Worm (Caenorhabditis elegans) whole organism, L3 larva: Measurements from ENCODE around the gene lgc-26.

Source experiments
- R02D3.7 ChIP-seq: fragments of 150-350 bp; optimal IDR thresholded peaks from 2 replicates; lab custom pipeline; 2014; ENCODE audit warnings: missing biosample characterization, missing genetic modification characterization
- ZK546.5 ChIP-seq: sonication (generic microtip); optimal IDR thresholded peaks from 2 replicates; lab custom pipeline; 2017; ENCODE audit warnings: missing biosample characterization, missing genetic modification characterization
- aly-2 ChIP-seq: fragments of 150-350 bp; optimal IDR thresholded peaks from 2 replicates; lab custom pipeline; 2014; ENCODE audit warnings: missing biosample characterization, missing genetic modification characterization
- ama-1 ChIP-seq: fragments of 150-350 bp; optimal IDR thresholded peaks from 2 replicates; lab custom pipeline; 2018
- ceh-16 ChIP-seq: sonication (generic microtip); optimal IDR thresholded peaks from 2 replicates; lab custom pipeline; 2017; ENCODE audit warnings: missing biosample characterization, missing genetic modification characterization
- ceh-28 ChIP-seq: fragments of 150-350 bp; optimal IDR thresholded peaks from 2 replicates; lab custom pipeline; 2014; ENCODE audit warnings: missing biosample characterization, missing genetic modification reagents, missing genetic modification characterization
- ceh-9 ChIP-seq: sonication (generic microtip); optimal IDR thresholded peaks from 2 replicates; lab custom pipeline; 2018; ENCODE audit warnings: missing biosample characterization, missing genetic modification characterization
- daf-12 ChIP-seq: fragments of 150-350 bp; optimal IDR thresholded peaks from 2 replicates; lab custom pipeline; 2014; ENCODE audit warnings: missing biosample characterization, missing genetic modification reagents, missing genetic modification characterization
- egl-5 ChIP-seq: fragments of 150-350 bp; optimal IDR thresholded peaks from 2 replicates; lab custom pipeline; 2017; ENCODE audit warnings: missing biosample characterization, missing genetic modification reagents, missing genetic modification characterization, inconsistent platforms
- elt-1 ChIP-seq: fragments of 150-350 bp; optimal IDR thresholded peaks from 2 replicates; lab custom pipeline; 2014; ENCODE audit warnings: missing biosample characterization, missing genetic modification characterization
- elt-2 ChIP-seq: sonication (generic microtip); optimal IDR thresholded peaks from 2 replicates; lab custom pipeline; 2016; ENCODE audit warnings: missing genetic modification reagents, mild to moderate bottlenecking, missing genetic modification characterization, missing compliant biosample characterization
- elt-3 ChIP-seq, 3 experiments: fragments of 150-350 bp in 1 of 3; sonication (generic microtip) in 2 of 3; optimal IDR thresholded peaks; 2 replicates in 2 of 3; 4 replicates in 1 of 3; lab custom pipeline; 2014 to 2017; ENCODE audit warnings: missing biosample characterization in 3 of 3, missing genetic modification characterization in 3 of 3
- fkh-2 ChIP-seq: fragments of 150-350 bp; optimal IDR thresholded peaks from 2 replicates; lab custom pipeline; 2014; ENCODE audit warnings: missing biosample characterization, missing genetic modification reagents, missing genetic modification characterization
- fos-1 ChIP-seq: fragments of 150-350 bp; optimal IDR thresholded peaks from 2 replicates; lab custom pipeline; 2014; ENCODE audit warnings: missing biosample characterization, missing genetic modification characterization
- hmg-11 ChIP-seq: sonication (generic microtip); optimal IDR thresholded peaks from 2 replicates; lab custom pipeline; 2016; ENCODE audit warnings: missing genetic modification characterization, missing compliant biosample characterization
- jun-1 ChIP-seq: fragments of 150-350 bp; optimal IDR thresholded peaks from 2 replicates; lab custom pipeline; 2014; ENCODE audit warnings: missing biosample characterization, missing genetic modification reagents, missing genetic modification characterization
- lin-15B ChIP-seq: fragments of 150-350 bp; optimal IDR thresholded peaks from 2 replicates; lab custom pipeline; 2014; ENCODE audit warnings: missing biosample characterization, missing genetic modification characterization
- lin-39 ChIP-seq: fragments of 150-350 bp; optimal IDR thresholded peaks from 2 replicates; lab custom pipeline; 2018; ENCODE audit warnings: missing biosample characterization, missing genetic modification reagents, missing genetic modification characterization
- lsy-12 ChIP-seq: sonication (generic microtip); optimal IDR thresholded peaks from 2 replicates; lab custom pipeline; 2016; ENCODE audit warnings: mild to moderate bottlenecking, missing genetic modification characterization, missing compliant biosample characterization
- mdl-1 ChIP-seq: fragments of 150-350 bp; optimal IDR thresholded peaks from 2 replicates; lab custom pipeline; 2014; ENCODE audit warnings: missing biosample characterization, missing genetic modification characterization
- mml-1 ChIP-seq: fragments of 150-350 bp; sonication (generic microtip); optimal IDR thresholded peaks from 3 replicates; lab custom pipeline; 2014; ENCODE audit warnings: missing biosample characterization, missing genetic modification characterization
- nfya-1 ChIP-seq: sonication (generic microtip); optimal IDR thresholded peaks from 2 replicates; lab custom pipeline; 2017; ENCODE audit warnings: missing genetic modification characterization, mild to moderate bottlenecking, missing compliant biosample characterization, antibody characterized with exemption, moderate library complexity; ENCODE audit not compliant: insufficient read depth
- nhr-12 ChIP-seq: fragments of 150-350 bp; optimal IDR thresholded peaks from 2 replicates; lab custom pipeline; 2014; ENCODE audit warnings: missing biosample characterization, missing genetic modification characterization
- nhr-23 ChIP-seq: fragments of 150-350 bp; optimal IDR thresholded peaks from 2 replicates; lab custom pipeline; 2014; ENCODE audit warnings: missing biosample characterization, missing genetic modification reagents, missing genetic modification characterization
- nhr-237 ChIP-seq: fragments of 150-350 bp; optimal IDR thresholded peaks from 2 replicates; lab custom pipeline; 2014; ENCODE audit warnings: missing biosample characterization, missing genetic modification characterization
- nhr-28 ChIP-seq: fragments of 150-350 bp; optimal IDR thresholded peaks from 2 replicates; lab custom pipeline; 2014; ENCODE audit warnings: missing biosample characterization, missing genetic modification characterization
- nhr-43 ChIP-seq: sonication (generic microtip); optimal IDR thresholded peaks from 2 replicates; lab custom pipeline; 2016; ENCODE audit warnings: mild to moderate bottlenecking, missing genetic modification characterization, missing compliant biosample characterization; ENCODE audit not compliant: poor library complexity, severe bottlenecking
- nhr-76 ChIP-seq: fragments of 150-350 bp; sonication (generic microtip); optimal IDR thresholded peaks from 5 replicates; lab custom pipeline; 2014; ENCODE audit warnings: missing biosample characterization, missing genetic modification characterization
- nhr-77 ChIP-seq: fragments of 150-350 bp; optimal IDR thresholded peaks from 2 replicates; lab custom pipeline; 2014; ENCODE audit warnings: missing biosample characterization, missing genetic modification characterization
- pha-4 ChIP-seq: fragments of 150-350 bp; optimal IDR thresholded peaks from 2 replicates; lab custom pipeline; 2014; ENCODE audit warnings: missing biosample characterization, missing genetic modification reagents, missing genetic modification characterization
- pqm-1 ChIP-seq: fragments of 150-350 bp; optimal IDR thresholded peaks from 2 replicates; lab custom pipeline; 2017; ENCODE audit warnings: missing biosample characterization, missing genetic modification characterization, inconsistent platforms
- sea-2 ChIP-seq: fragments of 150-350 bp; sonication (generic microtip); optimal IDR thresholded peaks from 4 replicates; lab custom pipeline; 2014; ENCODE audit warnings: missing biosample characterization, missing genetic modification reagents, missing genetic modification characterization
- skn-1 ChIP-seq: fragments of 150-350 bp; optimal IDR thresholded peaks from 2 replicates; lab custom pipeline; 2014; ENCODE audit warnings: missing biosample characterization, missing genetic modification characterization
- snpc-4 ChIP-seq: fragments of 150-350 bp; optimal IDR thresholded peaks from 2 replicates; lab custom pipeline; 2014; ENCODE audit warnings: missing biosample characterization, missing genetic modification characterization
- unc-62 ChIP-seq: fragments of 150-350 bp; sonication (generic microtip); optimal IDR thresholded peaks from 4 replicates; lab custom pipeline; 2014; ENCODE audit warnings: missing biosample characterization, missing genetic modification reagents, missing genetic modification characterization
- zag-1 ChIP-seq: fragments of 150-350 bp; optimal IDR thresholded peaks from 2 replicates; lab custom pipeline; 2014; ENCODE audit warnings: missing biosample characterization, missing genetic modification characterization
- ztf-4 ChIP-seq: fragments of 150-350 bp; optimal IDR thresholded peaks from 2 replicates; lab custom pipeline; 2014; ENCODE audit warnings: missing biosample characterization, missing genetic modification characterization

The lgc-26 gene

DNA sequence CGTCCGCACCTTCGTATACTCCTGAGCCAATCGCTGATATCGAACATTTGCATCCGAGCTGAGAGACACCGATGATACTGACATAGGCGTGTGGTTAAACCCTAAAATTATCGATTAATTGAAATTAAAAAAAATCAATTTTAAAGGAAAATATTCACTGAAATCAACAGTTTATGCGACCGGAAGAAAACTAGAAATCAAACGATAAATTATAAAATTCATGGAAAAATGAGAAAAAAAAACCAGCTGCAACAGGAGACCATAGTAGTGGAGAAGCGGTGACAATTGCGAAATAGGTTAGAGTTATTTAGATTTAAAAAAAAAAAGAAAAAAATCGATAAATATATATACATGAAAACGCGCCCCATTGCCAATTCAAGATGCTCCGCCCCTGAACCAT lies 36.5 kb downstream of the lgc-26 start, which contains the start of gene F33E11.3:
Gene F33E11.3 (minus strand): TSS at position 101 of the 400 bp plus-strand sequence.
- TF ChIP-seq ZK546.5 (tag; lab: Kevin White, UChicago) (no peak), ceh-28 (peak; percentile 43), lsy-12 (tag; lab: Kevin White, UChicago) (no peak), lin-39 (no peak)

- TF ChIP-seq daf-12 (tag; lab: Kevin White, UChicago) (no peak), R02D3.7 (tag; lab: Kevin White, UChicago) (no peak), ZK546.5 (tag; lab: Kevin White, UChicago) (no peak), hmg-11 (tag; lab: Kevin White, UChicago) (peak; percentile 59), pqm-1 (tag; lab: Kevin White, UChicago) (no peak), fos-1 (no peak), fkh-2 (no peak), nfya-1 (tag; lab: Kevin White, UChicago) (peak; percentile 25), pha-4 (tag; lab: Kevin White, UChicago) (peak; percentile 3), sea-2 (GFP tag; lab: Kevin White, UChicago) (no peak), ceh-9 (tag; lab: Kevin White, UChicago) (no peak), elt-1 (tag; lab: Kevin White, UChicago) (no peak), snpc-4 (tag; lab: Kevin White, UChicago) (no peak), lsy-12 (tag; lab: Kevin White, UChicago) (no peak), nhr-12 (tag; lab: Kevin White, UChicago) (no peak), aly-2 (tag; lab: Kevin White, UChicago) (no peak), nhr-28 (no peak), elt-3 (tag; optimal IDR thresholded peaks at IDR 0.05; lab: Kevin White, UChicago) (no peak), zag-1 (tag; lab: Kevin White, UChicago) (no peak), nhr-43 (tag; lab: Kevin White, UChicago) (no peak), ama-1 (lab: Kevin White, UChicago) (no peak), nhr-76 (tag; lab: Kevin White, UChicago) (no peak), jun-1 (no peak), unc-62 (GFP tag; lab: Kevin White, UChicago) (no peak), nhr-237 (no peak), elt-2 (tag; lab: Kevin White, UChicago) (peak; percentile 2), mdl-1 (tag; lab: Kevin White, UChicago) (no peak), ztf-4 (tag; lab: Kevin White, UChicago) (no peak), skn-1 (tag; lab: Kevin White, UChicago) (no peak), egl-5 (tag; lab: Kevin White, UChicago) (no peak), nhr-23 (no peak), ceh-16 (tag; lab: Kevin White, UChicago) (no peak), mml-1 (tag; lab: Kevin White, UChicago) (no peak), lin-15B (tag; lab: Kevin White, UChicago) (no peak), nhr-77 (tag; lab: Kevin White, UChicago) (no peak)
These were observed 43.5 kb downstream of the lgc-26 start, which contains the start of gene phf-10 for ce11 chrV:311485-312090. Gene phf-10 (minus strand): TSS chrV:311565.

DNA sequence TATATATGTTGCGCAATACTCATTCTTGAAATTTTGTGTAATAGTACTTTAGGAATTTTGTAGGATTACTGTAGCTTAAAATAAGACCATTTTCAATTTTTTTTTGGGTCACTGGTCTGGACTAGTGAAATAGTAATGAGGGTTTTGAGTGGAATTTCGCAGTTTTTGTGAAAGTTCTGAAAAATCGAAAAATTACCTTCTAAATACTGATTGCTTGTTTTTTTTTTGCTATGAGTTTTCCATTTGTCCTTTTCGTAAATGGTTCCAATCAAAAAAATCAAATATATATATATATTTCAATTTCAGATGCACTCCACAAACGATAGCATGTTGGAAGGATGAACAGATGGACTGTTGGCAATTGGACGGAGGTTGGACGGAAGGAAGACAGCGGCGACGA lies 44.3 kb downstream of the lgc-26 start, which contains the start of gene nhr-15:
Gene nhr-15 (plus strand): TSS at position 301 of the 400 bp plus-strand sequence.
- TF ChIP-seq unc-62 (GFP tag; lab: Kevin White, UChicago) (no peak), ceh-9 (tag; lab: Kevin White, UChicago) (no peak), elt-2 (tag; lab: Kevin White, UChicago) (no peak), aly-2 (tag; lab: Kevin White, UChicago) (no peak), hmg-11 (tag; lab: Kevin White, UChicago) (no peak), R02D3.7 (tag; lab: Kevin White, UChicago) (no peak), snpc-4 (tag; lab: Kevin White, UChicago) (no peak), nhr-237 (no peak)
